Worm (Caenorhabditis elegans) whole organism, L4/young adult: ENCODE data around the gene gcna-1.

Experiments used
- dao-5 ChIP-seq: sonication (generic microtip); optimal IDR thresholded peaks from 2 replicates; lab custom pipeline; 2016; ENCODE audit warnings: missing genotype, missing genetic modification characterization, moderate library complexity, missing compliant biosample characterization
- him-1 ChIP-seq: sonication (generic microtip); optimal IDR thresholded peaks from 2 replicates; lab custom pipeline; 2016; ENCODE audit warnings: missing genotype, missing genetic modification reagents, missing genetic modification characterization, missing compliant biosample characterization

ce11 chrIII:5975005-5975730, 33.7 kb downstream of the gcna-1 start, which contains the start of gene mlp-1:
- TF ChIP-seq him-1 (tag; lab: Kevin White, UChicago): no peak
- no peak for TF ChIP-seq dao-5 (tag; lab: Kevin White, UChicago)
